Fruit fly (Drosophila melanogaster): Measurements from ENCODE around the gene Ada1-1.

The Ada1-1 gene

DNA sequence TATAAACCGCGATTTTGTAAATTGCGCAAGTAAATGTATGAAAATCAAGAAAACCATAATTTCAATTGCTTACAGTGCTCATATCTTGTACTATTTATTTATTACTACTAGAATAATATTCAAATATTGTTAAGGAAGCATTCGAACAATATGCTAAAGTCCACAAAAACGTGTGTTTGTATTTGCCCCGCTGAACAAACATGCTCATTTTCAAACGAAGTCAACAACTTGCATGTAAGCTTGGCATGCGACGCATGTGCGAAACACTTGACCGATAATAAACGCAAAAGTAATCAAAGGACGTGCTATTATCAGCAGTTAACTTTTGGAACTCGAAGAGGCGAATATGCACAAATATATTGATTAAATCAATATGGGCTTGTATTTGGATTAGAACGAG lies 24.6 kb downstream of the Ada1-1 start:
- TF ChIP-seq CG17801 (GFP tag; optimal IDR thresholded peaks at IDR 0.05; ENCODE audit: partially characterized antibody): no peak

DNA sequence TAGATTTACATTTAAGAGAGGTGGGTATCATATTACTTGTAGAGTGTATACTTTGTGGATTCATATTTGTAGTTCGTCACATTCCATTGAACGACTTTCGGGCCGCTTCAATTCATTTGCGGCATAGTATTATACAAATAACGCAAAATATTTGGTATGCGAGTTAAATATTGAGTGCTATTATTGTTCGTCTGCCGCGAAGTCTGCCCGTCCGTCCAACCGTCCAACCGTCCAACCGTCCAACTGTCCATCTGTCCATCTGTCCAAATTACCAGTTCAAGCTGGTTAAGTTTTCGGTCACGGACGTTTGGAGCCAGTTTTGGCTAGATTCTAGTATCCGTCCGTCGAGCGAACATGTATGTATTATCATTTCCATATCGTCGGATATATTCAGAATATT lies 27.5 kb downstream of the Ada1-1 start:
- no peak for TF ChIP-seq CG17801 (GFP tag; optimal IDR thresholded peaks at IDR 0.05; ENCODE audit: partially characterized antibody)

DNA sequence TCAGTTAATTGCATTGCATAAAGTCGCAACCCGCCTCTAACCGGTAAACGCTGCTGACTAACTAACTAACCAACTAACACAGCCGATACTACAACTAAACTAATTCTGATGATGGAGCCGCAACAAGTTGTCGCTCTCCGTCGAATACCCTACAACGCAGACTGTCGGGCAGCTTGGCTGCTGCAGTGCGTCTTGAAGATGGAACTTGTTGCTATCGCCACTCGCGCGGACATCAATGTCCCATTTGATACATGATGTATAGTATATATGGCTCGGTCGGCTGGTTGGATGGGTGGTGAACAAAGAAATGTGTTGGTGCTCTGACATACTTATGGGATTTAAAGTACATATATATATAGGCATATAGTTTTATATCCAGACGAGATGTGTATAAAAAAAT lies 28.9 kb downstream of the Ada1-1 start:
- no peak for TF ChIP-seq CG17801 (GFP tag; optimal IDR thresholded peaks at IDR 0.05; ENCODE audit: partially characterized antibody)

DNA sequence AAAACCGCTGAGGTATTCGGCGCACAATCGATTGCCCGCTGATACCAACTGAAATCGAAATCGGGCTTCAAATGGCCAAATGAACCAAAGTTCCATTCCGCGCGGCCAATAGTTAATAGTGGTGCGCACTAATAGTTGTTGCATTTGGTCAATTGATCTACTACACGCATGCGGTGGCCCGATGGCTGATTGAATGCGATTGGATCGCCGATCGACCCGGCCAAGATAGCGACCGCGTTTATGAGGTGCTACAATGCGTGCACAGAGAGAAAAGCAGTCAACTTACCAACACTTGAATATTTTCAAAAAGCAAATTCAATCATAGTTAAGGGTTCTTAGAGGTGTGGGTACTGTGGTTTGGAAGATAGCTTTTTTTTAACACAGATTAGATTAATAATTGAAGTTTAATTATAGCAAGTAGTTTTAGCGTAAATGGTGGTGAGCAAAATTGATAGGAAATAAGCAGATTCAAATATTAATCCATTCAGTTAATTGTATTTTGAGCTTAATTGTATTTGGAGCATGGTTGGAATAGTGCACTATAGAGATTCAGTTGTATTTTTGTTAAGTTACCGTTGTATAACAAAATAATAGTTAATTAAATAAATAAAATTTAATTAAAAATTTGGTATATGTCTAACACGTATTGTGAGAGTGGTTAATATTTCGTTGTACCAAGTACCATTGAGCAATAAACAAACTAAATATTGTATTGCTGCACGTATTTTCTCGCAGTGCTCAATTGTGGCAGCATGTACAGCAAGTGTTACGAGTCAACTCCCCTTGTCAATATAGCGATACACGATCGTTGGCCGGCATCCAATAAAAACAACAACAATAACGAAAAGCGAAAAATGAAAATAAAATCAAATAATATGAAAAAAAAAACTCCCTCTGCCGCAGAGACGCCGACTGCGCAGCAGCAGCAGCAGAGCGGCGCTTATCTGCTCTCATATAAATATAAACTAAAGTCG lies 30.1 kb downstream of the Ada1-1 start:
- TF ChIP-seq CG17801 (GFP tag; optimal IDR thresholded peaks at IDR 0.05; ENCODE audit: partially characterized antibody): peak; percentile 39

DNA sequence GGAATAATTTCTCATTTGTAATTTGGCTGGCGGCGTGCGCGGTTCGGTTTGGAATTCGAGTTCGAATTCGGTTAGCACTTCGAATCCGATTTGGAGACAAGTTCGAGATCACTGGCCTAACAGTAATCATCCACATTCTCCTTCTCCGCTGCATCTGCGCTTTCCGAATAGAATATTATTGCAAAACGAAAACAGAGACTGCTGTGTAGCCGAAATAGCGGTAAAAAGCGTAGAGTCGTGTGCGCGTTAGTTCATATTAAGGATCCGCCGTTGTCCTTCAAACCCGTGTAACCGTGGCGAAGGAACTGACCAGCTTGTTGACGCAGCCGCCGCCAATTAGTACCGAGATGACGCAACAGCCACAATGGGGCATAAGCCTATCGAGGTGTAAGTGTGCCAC lies 30.8 kb downstream of the Ada1-1 start, which contains the start of gene dmGlut:
dmGlut (plus strand) TSS at position 4 of the 400 bp plus-strand sequence.
- no peak for TF ChIP-seq CG17801 (GFP tag; optimal IDR thresholded peaks at IDR 0.05; ENCODE audit: partially characterized antibody)

DNA sequence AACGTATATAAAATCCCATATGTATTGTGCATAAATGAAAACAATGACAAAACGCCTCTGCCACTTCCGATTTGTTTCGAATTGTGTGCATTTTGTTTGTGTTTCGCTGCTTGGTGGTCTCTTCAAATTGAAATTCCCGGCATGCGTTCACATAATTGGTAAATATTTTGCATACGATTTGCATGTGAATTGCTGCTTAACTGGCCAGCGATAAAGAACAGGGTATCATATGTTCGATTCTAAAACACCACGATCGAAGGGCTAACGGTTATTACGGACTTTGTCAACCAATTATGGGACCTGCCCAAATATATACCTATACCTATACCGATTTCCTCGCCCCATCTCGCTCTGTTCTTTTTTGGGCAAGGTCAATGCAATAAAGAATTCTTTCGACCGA lies 31.5 kb downstream of the Ada1-1 start:
- TF ChIP-seq CG17801 (GFP tag; optimal IDR thresholded peaks at IDR 0.05; ENCODE audit: partially characterized antibody): no peak

DNA sequence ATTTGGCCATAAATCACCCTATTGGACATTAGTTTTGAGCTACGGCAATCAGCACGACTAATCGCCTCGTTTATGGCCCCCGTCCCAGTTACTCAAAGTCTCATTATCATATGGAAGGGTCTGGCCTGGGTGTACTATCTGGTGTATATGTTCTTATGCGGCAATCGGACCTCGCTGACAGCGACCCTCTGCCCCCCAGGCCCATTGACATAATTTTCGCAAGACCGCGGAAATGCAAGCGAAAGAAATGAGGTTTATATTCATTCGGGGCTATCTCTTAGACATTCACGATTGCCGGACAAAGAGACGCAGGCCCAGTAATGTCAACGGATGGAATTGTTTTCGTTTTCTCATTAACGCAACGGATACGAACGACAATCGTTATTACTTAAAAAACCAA lies 32.2 kb downstream of the Ada1-1 start:
- TF ChIP-seq CG17801 (GFP tag; optimal IDR thresholded peaks at IDR 0.05; ENCODE audit: partially characterized antibody): no peak

DNA sequence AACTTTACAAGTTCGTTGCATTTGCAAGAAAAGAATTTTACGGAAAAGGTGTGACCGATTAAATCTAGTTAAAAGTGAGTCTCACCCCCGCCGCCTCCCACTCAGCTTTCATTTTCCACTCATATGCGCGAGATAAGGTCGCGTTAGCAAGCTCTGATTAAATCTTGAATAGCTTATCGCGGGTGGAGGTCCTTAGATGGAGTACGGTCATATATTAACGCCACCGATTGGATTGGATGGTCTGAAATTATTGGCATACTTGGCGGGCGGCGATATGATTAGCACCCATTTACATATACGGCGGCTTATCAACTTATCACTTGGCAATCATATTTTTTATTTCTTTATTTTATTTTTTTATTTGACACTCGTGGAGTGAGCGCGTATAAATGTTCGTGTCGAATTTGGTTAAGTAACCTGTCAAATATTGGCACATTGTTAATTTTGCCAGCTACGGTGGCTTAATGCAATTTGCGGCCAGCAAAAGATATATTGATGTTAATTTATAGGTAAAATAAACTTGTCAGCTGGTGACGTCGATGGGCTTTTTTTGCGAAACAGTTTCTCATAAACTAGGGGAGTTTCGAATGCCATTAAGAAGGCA lies 33.1 kb downstream of the Ada1-1 start:
- no peak for TF ChIP-seq CG17801 (GFP tag; optimal IDR thresholded peaks at IDR 0.05; ENCODE audit: partially characterized antibody)

DNA sequence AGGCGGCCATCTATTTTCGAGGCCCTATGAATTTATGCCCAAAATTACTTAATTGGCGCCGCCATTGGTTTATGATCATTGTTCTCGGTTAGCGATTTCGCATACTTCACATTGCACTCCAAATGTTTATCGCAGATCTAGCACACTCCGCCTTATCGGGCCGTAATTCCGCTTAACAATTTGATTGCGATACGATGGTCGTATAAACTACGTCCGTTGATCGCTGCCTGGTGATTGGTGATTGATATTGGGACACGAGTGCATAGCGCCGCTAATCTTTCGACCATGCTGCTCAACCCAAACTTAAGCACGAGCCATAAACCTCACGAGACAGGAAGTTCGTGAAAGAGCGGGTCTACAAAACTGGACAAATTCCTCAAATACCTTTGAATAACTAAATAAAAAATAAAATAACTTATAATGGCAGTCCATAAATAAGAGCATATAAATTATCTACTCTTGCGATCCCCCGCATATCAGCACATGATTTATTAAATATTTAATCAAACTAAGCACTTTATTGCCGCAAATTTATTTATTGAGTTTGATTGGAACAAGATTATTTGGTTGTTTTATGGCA lies 34.0 kb downstream of the Ada1-1 start:
- no peak for TF ChIP-seq CG17801 (GFP tag; optimal IDR thresholded peaks at IDR 0.05; ENCODE audit: partially characterized antibody)

DNA sequence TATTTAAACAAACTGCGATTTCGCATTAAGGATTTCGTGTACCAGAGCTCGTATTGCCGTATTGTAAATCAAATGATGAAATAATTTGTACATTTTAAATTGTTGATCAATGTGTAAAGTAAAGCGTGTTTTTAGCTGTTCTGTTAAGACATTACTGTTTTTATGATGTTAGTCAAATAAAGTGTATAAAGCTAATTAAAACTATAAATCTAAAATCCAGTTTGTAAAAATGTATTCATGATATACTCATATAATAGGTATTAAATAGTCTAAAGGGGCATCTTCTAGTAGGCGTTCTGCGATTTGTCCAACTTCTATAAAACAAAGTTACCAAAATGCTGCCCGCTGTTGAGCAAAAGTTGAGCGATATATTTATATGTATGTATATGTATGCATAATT lies 37.3 kb downstream of the Ada1-1 start, which contains the start of gene CG18788:
CG18788 (plus strand) TSS at position 301 of the 400 bp plus-strand sequence.
- TF ChIP-seq CG17801 (GFP tag; optimal IDR thresholded peaks at IDR 0.05; ENCODE audit: partially characterized antibody): no peak

DNA sequence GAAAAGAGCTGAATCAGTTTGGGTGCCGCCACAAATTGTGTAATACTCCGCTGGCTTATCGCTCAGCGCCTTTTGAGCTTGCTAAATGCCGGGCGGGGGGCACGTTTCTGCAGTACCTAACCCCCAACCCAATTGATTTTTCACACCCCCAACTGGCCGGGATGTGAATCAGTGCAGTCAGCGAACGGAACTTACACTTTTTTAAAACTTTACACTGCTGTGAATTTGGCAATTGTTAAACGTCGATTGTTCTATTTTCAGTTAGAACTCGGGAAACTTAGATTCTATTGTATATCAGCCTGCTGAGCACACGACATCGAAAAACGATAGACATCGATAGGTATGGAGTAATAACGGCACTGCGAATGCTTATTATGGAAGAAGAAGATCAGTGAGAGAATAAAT lies 41.6 kb downstream of the Ada1-1 start, which contains the start of gene Tom70:
Tom70 (minus strand) TSS at position 335 of the 405 bp plus-strand sequence.
- TF ChIP-seq CG17801 (GFP tag; optimal IDR thresholded peaks at IDR 0.05; ENCODE audit: partially characterized antibody): peak; percentile 30

DNA sequence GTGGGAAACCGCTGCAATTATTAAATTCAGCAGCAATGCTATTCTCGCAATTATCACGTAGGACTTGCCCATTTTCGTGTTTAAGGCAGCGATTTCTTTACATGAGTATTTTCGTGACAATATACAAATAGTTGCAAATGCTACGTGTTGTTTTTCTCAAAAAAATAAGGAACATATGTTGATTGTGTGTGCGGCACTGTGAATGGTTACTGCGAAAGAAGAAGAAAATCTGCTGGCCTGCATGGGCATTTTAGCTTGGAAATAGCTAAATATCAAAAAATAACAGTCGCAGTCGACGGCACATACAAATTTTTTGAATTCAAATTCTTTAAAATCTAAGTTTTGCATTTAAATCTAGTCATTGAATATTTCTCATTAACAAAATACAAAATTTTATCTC lies 43.9 kb downstream of the Ada1-1 start, which contains the start of gene CG6766:
CG6766 (minus strand) TSS at position 180 of the 400 bp plus-strand sequence.
- TF ChIP-seq CG17801 (GFP tag; optimal IDR thresholded peaks at IDR 0.05; ENCODE audit: partially characterized antibody): peak; percentile 32

DNA sequence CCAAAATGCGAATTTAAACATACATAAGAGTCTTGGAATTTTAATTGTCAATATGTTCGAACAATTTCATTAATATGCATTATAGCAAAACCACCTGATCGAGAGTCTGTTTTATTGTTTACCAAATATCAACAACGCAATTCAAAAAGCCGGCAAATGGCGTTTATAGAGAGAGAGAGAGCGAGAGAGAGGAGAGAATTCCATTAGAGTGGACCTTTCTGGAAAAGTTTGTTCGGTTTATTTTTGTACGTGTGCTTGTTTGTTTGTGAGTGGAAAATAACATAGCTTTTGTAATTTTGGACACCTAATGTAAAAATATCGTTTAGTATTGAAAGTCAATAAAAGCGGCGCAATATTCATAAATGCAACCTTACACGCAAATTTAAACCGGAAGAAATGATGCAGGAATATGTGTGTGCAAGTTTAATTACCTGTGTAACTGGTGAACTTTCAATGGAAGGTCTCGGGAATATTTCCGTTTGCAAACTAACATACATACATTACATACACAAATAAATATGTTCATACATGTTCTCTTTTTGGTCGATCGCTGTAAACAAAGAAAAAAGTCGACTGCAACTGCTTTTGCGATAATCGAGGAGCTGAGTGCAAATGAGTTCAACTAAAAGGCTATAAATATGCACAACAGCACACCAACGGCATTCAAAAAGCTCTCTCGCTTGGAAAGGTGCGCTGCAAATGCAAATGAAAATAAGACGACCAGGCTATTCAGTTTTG lies 48.2 kb downstream of the Ada1-1 start, which contains the start of gene CG6785:
CG6785 (minus strand) TSS at position 588 of the 738 bp plus-strand sequence.
- TF ChIP-seq CG17801 (GFP tag; optimal IDR thresholded peaks at IDR 0.05; ENCODE audit: partially characterized antibody): peak; percentile 88

DNA sequence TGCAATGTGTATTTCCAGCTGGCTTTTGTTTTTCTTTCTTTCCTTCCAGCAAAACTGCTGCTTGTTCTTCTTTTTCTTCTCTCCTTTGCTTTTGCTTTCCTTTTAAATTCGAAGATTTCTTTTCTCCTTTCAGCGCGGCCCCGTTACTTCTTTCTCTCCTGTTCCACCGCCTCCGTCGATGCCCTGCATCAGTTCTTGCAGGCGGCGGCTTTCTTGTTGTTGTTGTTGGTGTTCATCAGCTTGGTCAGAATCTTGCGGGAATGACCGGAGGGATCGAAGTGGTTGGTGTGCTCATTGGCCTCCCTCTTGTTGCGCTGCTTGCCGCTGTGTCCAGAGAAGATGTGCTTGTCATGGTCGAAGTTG lies 49.0 kb downstream of the Ada1-1 start:
- no peak for TF ChIP-seq CG17801 (GFP tag; optimal IDR thresholded peaks at IDR 0.05; ENCODE audit: partially characterized antibody)

All from ovary, adult (tissue).